Worm (Caenorhabditis elegans) whole organism, L3 larva: ENCODE results near the gene T04F3.5.

ENCODE experiments used
- R02D3.7 ChIP-seq: fragments of 150-350 bp; optimal IDR thresholded peaks from 2 replicates; lab custom pipeline; 2014; ENCODE audit warnings: missing biosample characterization, missing genetic modification characterization
- ceh-82 ChIP-seq: fragments of 150-350 bp; optimal IDR thresholded peaks from 2 replicates; lab custom pipeline; 2014; ENCODE audit warnings: missing biosample characterization, missing genetic modification characterization
- elt-1 ChIP-seq: fragments of 150-350 bp; optimal IDR thresholded peaks from 2 replicates; lab custom pipeline; 2014; ENCODE audit warnings: missing biosample characterization, missing genetic modification characterization
- elt-3 ChIP-seq, 3 experiments: fragments of 150-350 bp in 1 of 3; sonication (generic microtip) in 2 of 3; optimal IDR thresholded peaks; 2 replicates in 2 of 3; 4 replicates in 1 of 3; lab custom pipeline; 2014 to 2017; ENCODE audit warnings: missing biosample characterization in 3 of 3, missing genetic modification characterization in 3 of 3
- fkh-10 ChIP-seq: sonication (generic microtip); optimal IDR thresholded peaks from 2 replicates; lab custom pipeline; 2017; ENCODE audit warnings: missing biosample characterization, missing genetic modification reagents, missing genetic modification characterization
- jun-1 ChIP-seq: fragments of 150-350 bp; optimal IDR thresholded peaks from 2 replicates; lab custom pipeline; 2014; ENCODE audit warnings: missing biosample characterization, missing genetic modification reagents, missing genetic modification characterization
- lin-39 ChIP-seq: fragments of 150-350 bp; optimal IDR thresholded peaks from 2 replicates; lab custom pipeline; 2018; ENCODE audit warnings: missing biosample characterization, missing genetic modification reagents, missing genetic modification characterization
- nhr-25 ChIP-seq: sonication (generic microtip); optimal IDR thresholded peaks from 2 replicates; lab custom pipeline; 2017; ENCODE audit warnings: missing biosample characterization, missing genetic modification characterization
- nhr-67 ChIP-seq: fragments of 150-350 bp; optimal IDR thresholded peaks from 2 replicates; lab custom pipeline; 2014; ENCODE audit warnings: missing biosample characterization, missing genetic modification characterization
- pha-4 ChIP-seq: fragments of 150-350 bp; optimal IDR thresholded peaks from 2 replicates; lab custom pipeline; 2014; ENCODE audit warnings: missing biosample characterization, missing genetic modification reagents, missing genetic modification characterization
- skn-1 ChIP-seq: fragments of 150-350 bp; optimal IDR thresholded peaks from 2 replicates; lab custom pipeline; 2014; ENCODE audit warnings: missing biosample characterization, missing genetic modification characterization
- tbx-2 ChIP-seq: sonication (generic microtip); optimal IDR thresholded peaks from 2 replicates; lab custom pipeline; 2016; ENCODE audit warnings: mild to moderate bottlenecking, missing genetic modification characterization, missing compliant biosample characterization

ce11 chrV:11809935-11810334, 49.5 kb downstream of the T04F3.5 start:
- TF ChIP-seq skn-1 (tag; lab: Kevin White, UChicago) (no peak), lin-39 (tag; lab: Kevin White, UChicago) (no peak), elt-3 (tag; optimal IDR thresholded peaks at IDR 0.05; lab: Kevin White, UChicago) (no peak), fkh-10 (GFP tag; lab: Kevin White, UChicago) (no peak), pha-4 (tag; lab: Kevin White, UChicago) (no peak), jun-1 (tag; lab: Kevin White, UChicago) (no peak), tbx-2 (no peak), nhr-25 (tag; lab: Kevin White, UChicago) (no peak), nhr-67 (tag; lab: Kevin White, UChicago) (no peak), R02D3.7 (tag; lab: Kevin White, UChicago) (no peak), ceh-82 (tag; lab: Kevin White, UChicago) (no peak), elt-1 (no peak)
